Worm (Caenorhabditis elegans) whole organism, young adult: ENCODE measurements around the gene dot-1.3.

ENCODE experiments used
- Y53F4B.3 ChIP-seq: fragments of 200-800 bp; sonication (Bioruptor generic); IDR thresholded peaks from 2 replicates; pipeline ENCODE4 v1.3.6; 2022; ENCODE audit warnings: missing genetic modification reagents, missing genetic modification characterization, missing compliant biosample characterization
- athp-1 ChIP-seq: sonication (generic microtip); optimal IDR thresholded peaks from 2 replicates; lab custom pipeline; 2017; ENCODE audit warnings: mild to moderate bottlenecking, missing genetic modification characterization, missing compliant biosample characterization
- dox-1 ChIP-seq: fragments of 200-800 bp; sonication (Bioruptor generic); IDR thresholded peaks from 2 replicates; pipeline ENCODE4 v1.3.6; 2022; ENCODE audit warnings: missing genetic modification reagents, missing genetic modification characterization, missing compliant biosample characterization
- efl-1 ChIP-seq: fragments of 150-350 bp; optimal IDR thresholded peaks from 2 replicates; lab custom pipeline; 2014; ENCODE audit warnings: missing biosample characterization, missing genetic modification reagents, missing genetic modification characterization
- ekl-4 ChIP-seq: fragments of 200-800 bp; sonication (Bioruptor generic); IDR thresholded peaks from 2 replicates; pipeline ENCODE4 v1.3.6; 2022; ENCODE audit warnings: missing genetic modification reagents, missing genetic modification characterization, missing compliant biosample characterization
- ets-4 ChIP-seq: fragments of 200-800 bp; sonication (Bioruptor generic); optimal IDR thresholded peaks from 2 replicates; lab custom pipeline; 2018; ENCODE audit warnings: mild to moderate bottlenecking, missing genetic modification characterization, missing compliant biosample characterization
- hlh-26 ChIP-seq: fragments of 200-800 bp; sonication (Bioruptor generic); conservative IDR thresholded peaks from 2 replicates; pipeline ENCODE4 v1.3.6; 2022; ENCODE audit warnings: missing genetic modification reagents, missing genetic modification characterization, missing compliant biosample characterization
- madf-6 ChIP-seq: fragments of 200-800 bp; sonication (Bioruptor generic); IDR thresholded peaks from 2 replicates; pipeline ENCODE4 v1.3.6; 2022; ENCODE audit warnings: missing genetic modification reagents, missing genetic modification characterization, missing compliant biosample characterization
- snpc-4 ChIP-seq, 5 experiments: fragments of 150-350 bp in 1 of 5; sonication (generic microtip) in 4 of 5; optimal IDR thresholded peaks; 2 replicates each; lab custom pipeline; 2014 to 2018; ENCODE audit warnings: missing genetic modification characterization in 5 of 5, missing biosample characterization in 3 of 5, antibody characterized with exemption in 2 of 5, mild to moderate bottlenecking in 2 of 5, missing compliant biosample characterization in 2 of 5, missing genotype in 2 of 5, moderate library complexity in 2 of 5, missing genetic modification reagents in 1 of 5
- ztf-22 ChIP-seq: fragments of 200-800 bp; sonication (Bioruptor generic); optimal IDR thresholded peaks from 2 replicates; lab custom pipeline; 2018; ENCODE audit warnings: mild to moderate bottlenecking, missing genetic modification characterization, moderate library complexity, missing compliant biosample characterization

- TF ChIP-seq Y53F4B.3 (GFP tag; lab: Robert Waterston, UW) (no peak), hlh-26 (GFP tag; lab: Robert Waterston, UW) (no peak), athp-1 (tag; lab: Kevin White, UChicago) (no peak), snpc-4 (GFP tag; optimal IDR thresholded peaks at IDR 0.05; lab: Kevin White, UChicago) (no peak), snpc-4 (tag; optimal IDR thresholded peaks at IDR 0.05; lab: Kevin White, UChicago) (no peak), efl-1 (GFP tag; lab: Kevin White, UChicago) (peak; percentile 73), ekl-4 (GFP tag; lab: Robert Waterston, UW) (no peak), ztf-22 (GFP tag; lab: Kevin White, UChicago) (no peak), dox-1 (GFP tag; lab: Robert Waterston, UW) (no peak), madf-6 (peak; percentile 69), ets-4 (GFP tag; lab: Kevin White, UChicago) (no peak)
Observed at ce11 chrX:12298324-12298723, 4.3 kb downstream of the dot-1.3 start, which contains the start of gene W06D11.3.
